Fruit fly (Drosophila melanogaster): Measurements from ENCODE around the gene RpL22.

RpL22 gene

DNA sequence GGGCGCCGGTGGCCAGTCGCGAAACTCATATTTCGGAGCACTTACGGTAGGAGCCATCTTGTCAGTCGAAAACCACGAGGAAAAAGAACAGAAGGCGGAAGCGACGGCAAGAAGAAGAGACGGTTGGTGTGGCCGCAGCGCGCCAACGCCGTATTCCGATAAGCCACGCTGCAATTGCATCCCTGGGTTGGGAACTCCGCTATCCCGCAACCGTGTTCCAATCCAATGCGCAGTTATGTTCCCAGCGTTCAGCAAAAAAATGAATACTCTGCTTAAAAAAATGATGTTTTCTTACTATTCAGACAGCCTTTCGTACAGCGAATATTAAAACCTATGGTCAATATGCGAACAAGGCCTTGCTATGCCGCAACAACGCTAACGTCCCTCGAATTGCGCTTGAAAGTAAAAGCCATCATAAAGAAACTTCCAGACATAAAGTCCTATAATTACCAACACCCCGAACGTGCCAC, at the start of gene RpL22 (continued):
- TF ChIP-seq peb (GFP tag; IDR thresholded peaks at IDR 0.05) (peak; percentile 55; the same call in 1 of the 2 replicates), Opbp (GFP tag; IDR thresholded peaks at IDR 0.05; ENCODE audit: partially characterized antibody) (peak; percentile 70; the same call in 1 of the 3 replicates), B-H2 (GFP tag; optimal IDR thresholded peaks at IDR 0.05) (peak; percentile 87), CG12299 (tag; optimal IDR thresholded peaks at IDR 0.05) (peak; percentile 81), Sry-β (GFP tag; optimal IDR thresholded peaks at IDR 0.05) (peak; percentile 33), CG2129 (GFP tag; IDR thresholded peaks at IDR 0.05; ENCODE audit: partially characterized antibody) (no peak), CG4820 (GFP tag; optimal IDR thresholded peaks at IDR 0.05) (peak; percentile 72), Dek (tag; optimal IDR thresholded peaks at IDR 0.05) (peak; percentile 82), CG17802 (tag; optimal IDR thresholded peaks at IDR 0.05) (peak; percentile 73), Hr78 (GFP tag; optimal IDR thresholded peaks at IDR 0.05) (peak in 1 of 2 experiments; percentile 25), CG17385 (GFP tag; optimal IDR thresholded peaks at IDR 0.05) (peak; percentile 96), chm (GFP tag; IDR thresholded peaks at IDR 0.05) (peak; percentile 92), tio (GFP tag; optimal IDR thresholded peaks at IDR 0.05) (no peak), da (GFP tag; optimal IDR thresholded peaks at IDR 0.05) (peak; percentile 90), gce (GFP tag; IDR thresholded peaks at IDR 0.05) (peak; percentile 90), pnt (GFP tag; optimal IDR thresholded peaks at IDR 0.05) (peak; percentile 68), ro (GFP tag; IDR thresholded peaks at IDR 0.05) (peak; percentile 60), Eip74EF (GFP tag; optimal IDR thresholded peaks at IDR 0.05) (peak in 1 of 2 experiments; percentile 83), CG31365 (tag; optimal IDR thresholded peaks at IDR 0.05) (peak; percentile 83), Atf-2 (GFP tag; optimal IDR thresholded peaks at IDR 0.05) (peak; percentile 75), CG8290 (GFP tag; optimal IDR thresholded peaks at IDR 0.05) (peak; percentile 90), CG8290 (tag; optimal IDR thresholded peaks at IDR 0.05) (peak; percentile 75 to 97), bigmax (GFP tag; optimal IDR thresholded peaks at IDR 0.05) (peak; percentile 79), CG5953 (GFP tag; IDR thresholded peaks at IDR 0.05) (peak; percentile 75), CG1024 (GFP tag; IDR thresholded peaks at IDR 0.05) (peak; percentile 78), nerfin-2 (GFP tag; IDR thresholded peaks at IDR 0.05; ENCODE audit: partially characterized antibody) (no peak), stc (GFP tag; IDR thresholded peaks at IDR 0.05) (peak; percentile 86), tap (tag; optimal IDR thresholded peaks at IDR 0.05) (peak; percentile 64), pho (GFP tag; optimal IDR thresholded peaks at IDR 0.05) (peak; percentile 90), CG30431 (GFP tag; optimal IDR thresholded peaks at IDR 0.05) (peak; percentile 76), HHEX (GFP tag; optimal IDR thresholded peaks at IDR 0.05) (peak; percentile 95), CG8478 (optimal IDR thresholded peaks at IDR 0.05) (no peak), lbe (GFP tag; optimal IDR thresholded peaks at IDR 0.05) (no peak), Oli (tag; optimal IDR thresholded peaks at IDR 0.05) (peak; percentile 60), CG17186 (GFP tag; optimal IDR thresholded peaks at IDR 0.05) (peak; percentile 98), E2f2 (GFP tag; IDR thresholded peaks at IDR 0.05) (peak; percentile 73), CG1603 (tag; optimal IDR thresholded peaks at IDR 0.05) (peak; percentile 96), CG14710 (tag; optimal IDR thresholded peaks at IDR 0.05) (peak; percentile 94), Atf6 (GFP tag; IDR thresholded peaks at IDR 0.05) (peak; percentile 82), CG10147 (GFP tag; optimal IDR thresholded peaks at IDR 0.05) (peak; percentile 75), zfh2 (GFP tag; optimal IDR thresholded peaks at IDR 0.05) (peak; percentile 78), B-H1 (GFP tag; IDR thresholded peaks at IDR 0.05) (peak; percentile 67), Optix (GFP tag; IDR thresholded peaks at IDR 0.05) (peak; percentile 79; the same call in 2 of the 3 replicates), CG4282 (GFP tag; optimal IDR thresholded peaks at IDR 0.05) (peak; percentile 90), CG9609 (GFP tag; optimal IDR thresholded peaks at IDR 0.05) (peak; percentile 87), CG6272 (GFP tag; IDR thresholded peaks at IDR 0.05) (peak; percentile 65), mld (GFP tag; IDR thresholded peaks at IDR 0.05; ENCODE audit: partially characterized antibody) (no peak), CoRest (tag; optimal IDR thresholded peaks at IDR 0.05) (peak; percentile 75), NC2α (GFP tag; optimal IDR thresholded peaks at IDR 0.05) (peak; percentile 86), hbn (GFP tag; IDR thresholded peaks at IDR 0.05; ENCODE audit: partially characterized antibody) (no peak)
